Worm (Caenorhabditis elegans) whole organism, late embryonic: Measurements from ENCODE around the gene K02A6.3.

Source experiments
- ama-1 ChIP-seq: fragments of 150-350 bp; optimal IDR thresholded peaks from 2 replicates; lab custom pipeline; 2014
- ceh-34 ChIP-seq: sonication (generic microtip); optimal IDR thresholded peaks from 2 replicates; lab custom pipeline; 2016; ENCODE audit warnings: mild to moderate bottlenecking, missing genetic modification characterization, missing compliant biosample characterization
- ceh-45 ChIP-seq: fragments of 200-800 bp; sonication (Bioruptor generic); IDR thresholded peaks from 2 replicates; pipeline ENCODE4 v1.3.6; 2022; ENCODE audit warnings: missing genetic modification reagents, missing genetic modification characterization, missing compliant biosample characterization
- dmd-4 ChIP-seq: sonication (generic microtip); optimal IDR thresholded peaks from 2 replicates; lab custom pipeline; 2016; ENCODE audit warnings: borderline replicate concordance, missing genetic modification characterization, missing compliant biosample characterization
- eyg-1 ChIP-seq: sonication (generic microtip); optimal IDR thresholded peaks from 2 replicates; lab custom pipeline; 2016; ENCODE audit warnings: missing genotype, missing genetic modification characterization, missing compliant biosample characterization
- hlh-8 ChIP-seq: sonication (generic microtip); optimal IDR thresholded peaks from 2 replicates; lab custom pipeline; 2016; ENCODE audit warnings: missing genotype, missing genetic modification characterization, missing compliant biosample characterization
- lim-6 ChIP-seq: sonication (generic microtip); optimal IDR thresholded peaks from 2 replicates; lab custom pipeline; 2016; ENCODE audit warnings: missing genetic modification characterization, missing compliant biosample characterization
- nhr-11 ChIP-seq: fragments of 150-350 bp; optimal IDR thresholded peaks from 2 replicates; lab custom pipeline; 2014; ENCODE audit warnings: missing biosample characterization, missing genetic modification characterization
- pag-3 ChIP-seq: sonication (generic microtip); optimal IDR thresholded peaks from 2 replicates; lab custom pipeline; 2016; ENCODE audit warnings: missing compliant biosample characterization, missing genetic modification characterization, borderline replicate concordance
- tbx-2 ChIP-seq: sonication (generic microtip); optimal IDR thresholded peaks from 2 replicates; lab custom pipeline; 2016; ENCODE audit warnings: missing genetic modification characterization, missing compliant biosample characterization

DNA sequence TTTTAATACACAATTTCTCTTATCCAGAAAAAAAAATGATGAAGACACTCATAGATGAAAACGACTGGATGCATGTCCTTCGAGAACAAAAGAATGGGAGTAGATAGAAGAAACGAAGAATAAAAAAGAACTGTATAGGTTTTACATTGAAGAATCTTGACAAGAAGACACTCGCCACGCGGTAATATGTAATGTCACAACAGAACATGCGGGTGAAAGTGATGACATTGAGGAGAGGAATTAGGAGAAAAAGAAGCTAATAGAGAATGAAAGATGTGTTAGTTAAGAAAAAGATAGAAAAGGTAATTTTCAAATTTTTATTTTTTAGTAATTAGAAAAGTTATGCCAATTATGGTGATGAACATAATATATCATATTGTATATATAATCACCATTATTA lies 23.7 kb upstream of the K02A6.3 start:
- TF ChIP-seq tbx-2 (tag; lab: Kevin White, UChicago) (no peak), lim-6 (tag; lab: Kevin White, UChicago) (no peak), nhr-11 (tag; lab: Kevin White, UChicago) (no peak), ceh-45 (GFP tag; lab: Robert Waterston, UW) (no peak), pag-3 (tag; lab: Kevin White, UChicago) (no peak), ama-1 (lab: Kevin White, UChicago) (no peak), hlh-8 (tag; lab: Kevin White, UChicago) (no peak), ceh-34 (no peak), dmd-4 (tag; lab: Kevin White, UChicago) (no peak), eyg-1 (tag; lab: Kevin White, UChicago) (no peak)
